Fruit fly (Drosophila melanogaster) whole organism, embryonic: ENCODE results near the gene CSN6.

ENCODE experiments used
- Ada2b ChIP-seq: fragments of 200-800 bp; sonication (Bioruptor generic); IDR thresholded peaks from 2 replicates; pipeline ENCODE4 v1.3.6; 2022; ENCODE audit warnings: missing biosample characterization, missing genetic modification characterization
- Asciz ChIP-seq: fragments of 200-800 bp; sonication (Bioruptor generic); optimal IDR thresholded peaks from 2 replicates; lab custom pipeline; 2017; ENCODE audit warnings: missing biosample characterization, mild to moderate bottlenecking, missing genetic modification characterization, missing genetic modification reagents
- CG10267 ChIP-seq: fragments of 200-800 bp; sonication (Bioruptor generic); optimal IDR thresholded peaks from 2 replicates; lab custom pipeline; 2018; ENCODE audit warnings: missing biosample characterization, mild to moderate bottlenecking, missing genetic modification characterization, moderate library complexity
- CG11247 ChIP-seq: fragments of 200-800 bp; sonication (Bioruptor generic); IDR thresholded peaks from 2 replicates; pipeline ENCODE4 v1.3.6; 2022; ENCODE audit warnings: missing biosample characterization, missing genetic modification characterization
- CG11456 ChIP-seq: fragments of 200-800 bp; sonication (Bioruptor generic); IDR thresholded peaks from 3 replicates; pipeline ENCODE4 v1.3.6; 2022; ENCODE audit warnings: missing biosample characterization, missing genetic modification characterization
- CG12071 ChIP-seq: fragments of 200-800 bp; sonication (Bioruptor generic); optimal IDR thresholded peaks from 3 replicates; lab custom pipeline; 2018; ENCODE audit warnings: missing biosample characterization, mild to moderate bottlenecking, missing genetic modification characterization
- CG12155 ChIP-seq: fragments of 200-800 bp; sonication (Bioruptor generic); optimal IDR thresholded peaks from 3 replicates; lab custom pipeline; 2016; ENCODE audit warnings: missing biosample characterization, missing genetic modification characterization
- CG13287 ChIP-seq: fragments of 200-800 bp; sonication (Bioruptor generic); IDR thresholded peaks from 2 replicates; pipeline ENCODE4 v1.3.6; 2022; ENCODE audit warnings: missing biosample characterization, missing genetic modification characterization; ENCODE audit not compliant: partially characterized antibody
- CG13894 ChIP-seq: fragments of 200-800 bp; sonication (Bioruptor generic); optimal IDR thresholded peaks from 3 replicates; lab custom pipeline; 2018; ENCODE audit warnings: missing biosample characterization, mild to moderate bottlenecking, missing genetic modification characterization, moderate library complexity
- CG14050 ChIP-seq: fragments of 200-800 bp; sonication (Bioruptor generic); IDR thresholded peaks from 3 replicates; pipeline ENCODE4 v1.3.6; 2022; ENCODE audit warnings: missing biosample characterization, missing genetic modification characterization
- CG14965 ChIP-seq: fragments of 200-800 bp; sonication (Bioruptor generic); optimal IDR thresholded peaks from 2 replicates; lab custom pipeline; 2016; ENCODE audit warnings: missing biosample characterization, missing genetic modification characterization, borderline replicate concordance
- CG16813 ChIP-seq: fragments of 200-800 bp; sonication (Bioruptor generic); IDR thresholded peaks from 3 replicates; pipeline ENCODE4 v1.3.6; 2022; ENCODE audit warnings: missing biosample characterization, missing genetic modification characterization; ENCODE audit not compliant: partially characterized antibody
- CG17359 ChIP-seq: fragments of 200-800 bp; sonication (Bioruptor generic); optimal IDR thresholded peaks from 3 replicates; lab custom pipeline; 2018; ENCODE audit warnings: missing biosample characterization, mild to moderate bottlenecking, missing genetic modification characterization, moderate library complexity
- CG1792 ChIP-seq: fragments of 200-800 bp; sonication (Bioruptor generic); optimal IDR thresholded peaks from 2 replicates; lab custom pipeline; 2016; ENCODE audit warnings: missing biosample characterization, missing genetic modification characterization
- CG18262 ChIP-seq: fragments of 200-800 bp; optimal IDR thresholded peaks from 3 replicates; lab custom pipeline; 2019; ENCODE audit warnings: missing biosample characterization, mild to moderate bottlenecking, missing genetic modification characterization, moderate library complexity
- CG18619 ChIP-seq: fragments of 200-800 bp; sonication (Bioruptor generic); optimal IDR thresholded peaks from 3 replicates; lab custom pipeline; 2017; ENCODE audit warnings: missing biosample characterization, mild to moderate bottlenecking, missing genetic modification characterization
- CG30020 ChIP-seq: fragments of 200-800 bp; optimal IDR thresholded peaks from 2 replicates; lab custom pipeline; 2019; ENCODE audit warnings: missing biosample characterization, mild to moderate bottlenecking, missing genetic modification characterization, moderate library complexity
- CG42726 ChIP-seq: fragments of 200-800 bp; sonication (Bioruptor generic); IDR thresholded peaks from 2 replicates; pipeline ENCODE4 v1.3.6; 2022; ENCODE audit warnings: missing biosample characterization, missing genetic modification characterization; ENCODE audit not compliant: partially characterized antibody
- CG4282 ChIP-seq: fragments of 200-800 bp; sonication (Bioruptor generic); optimal IDR thresholded peaks from 2 replicates; lab custom pipeline; 2016; ENCODE audit warnings: missing biosample characterization, missing genetic modification characterization
- CG4854 ChIP-seq: fragments of 200-800 bp; sonication (Bioruptor generic); optimal IDR thresholded peaks from 2 replicates; lab custom pipeline; 2016; ENCODE audit warnings: missing biosample characterization, missing genetic modification characterization, inconsistent platforms
- CG8359 ChIP-seq: fragments of 200-800 bp; sonication (Bioruptor generic); optimal IDR thresholded peaks from 2 replicates; lab custom pipeline; 2017; ENCODE audit warnings: missing biosample characterization, mild to moderate bottlenecking, missing genetic modification characterization, borderline replicate concordance
- CG9437 ChIP-seq: fragments of 200-800 bp; sonication (Bioruptor generic); optimal IDR thresholded peaks from 2 replicates; lab custom pipeline; 2018; ENCODE audit warnings: missing biosample characterization, mild to moderate bottlenecking, missing genetic modification characterization
- CG9932 ChIP-seq: fragments of 200-800 bp; sonication (Bioruptor generic); IDR thresholded peaks from 2 replicates; pipeline ENCODE4 v1.3.6; 2022; ENCODE audit warnings: missing biosample characterization, missing genetic modification characterization
- CkIIα-i1 ChIP-seq: fragments of 200-800 bp; sonication (Bioruptor generic); IDR thresholded peaks from 2 replicates; pipeline ENCODE4 v1.3.6; 2022; ENCODE audit warnings: missing biosample characterization, missing genetic modification characterization
- Dad ChIP-seq: fragments of 200-800 bp; sonication (Bioruptor generic); optimal IDR thresholded peaks from 3 replicates; lab custom pipeline; 2016; ENCODE audit warnings: missing biosample characterization, missing genetic modification characterization
- Deaf1 ChIP-seq: fragments of 200-800 bp; optimal IDR thresholded peaks from 3 replicates; lab custom pipeline; 2019; ENCODE audit warnings: missing biosample characterization, mild to moderate bottlenecking, missing genetic modification characterization, moderate library complexity
- E2f2 ChIP-seq: fragments of 200-800 bp; sonication (Bioruptor generic); IDR thresholded peaks from 2 replicates; pipeline ENCODE4 v1.3.6; 2022; ENCODE audit warnings: missing biosample characterization, missing genetic modification characterization
- Fer1 ChIP-seq: fragments of 200-800 bp; sonication (Bioruptor generic); optimal IDR thresholded peaks from 2 replicates; lab custom pipeline; 2017; ENCODE audit warnings: missing biosample characterization, mild to moderate bottlenecking, missing genetic modification characterization
- Fer3 ChIP-seq: fragments of 200-800 bp; sonication (Bioruptor generic); optimal IDR thresholded peaks from 2 replicates; lab custom pipeline; 2018; ENCODE audit warnings: missing biosample characterization, mild to moderate bottlenecking, missing genetic modification characterization, moderate library complexity
- Hand ChIP-seq: fragments of 200-800 bp; sonication (Bioruptor generic); optimal IDR thresholded peaks from 2 replicates; lab custom pipeline; 2017; ENCODE audit warnings: mild to moderate bottlenecking, missing biosample characterization, missing genetic modification reagents, missing genetic modification characterization
- HmgD ChIP-seq: fragments of 200-800 bp; sonication (Bioruptor generic); optimal IDR thresholded peaks from 3 replicates; lab custom pipeline; 2016; ENCODE audit warnings: missing biosample characterization, missing genetic modification characterization
- Lim3 ChIP-seq: fragments of 200-800 bp; sonication (Bioruptor generic); IDR thresholded peaks from 2 replicates; pipeline ENCODE4 v1.3.6; 2022; ENCODE audit warnings: missing biosample characterization, missing genetic modification characterization
- Max ChIP-seq: fragments of 200-800 bp; sonication (Bioruptor generic); optimal IDR thresholded peaks from 2 replicates; lab custom pipeline; 2016; ENCODE audit warnings: missing biosample characterization, mild to moderate bottlenecking, missing genetic modification characterization
- Oaz ChIP-seq: fragments of 200-800 bp; sonication (Bioruptor generic); IDR thresholded peaks from 2 replicates; pipeline ENCODE4 v1.3.6; 2022; ENCODE audit warnings: missing biosample characterization, missing genetic modification characterization
- Pdp1 ChIP-seq, 2 experiments: fragments of 200-800 bp; sonication (Bioruptor generic); optimal IDR thresholded peaks; 3 replicates each; lab custom pipeline; 2016; ENCODE audit warnings: missing biosample characterization in 2 of 2, missing genetic modification characterization in 2 of 2, mild to moderate bottlenecking in 1 of 2, moderate library complexity in 1 of 2
- Six4 ChIP-seq: fragments of 200-800 bp; sonication (Bioruptor generic); optimal IDR thresholded peaks from 2 replicates; lab custom pipeline; 2016; ENCODE audit warnings: missing biosample characterization, missing genetic modification characterization
- Xrp1 ChIP-seq: fragments of 200-800 bp; sonication (Bioruptor generic); IDR thresholded peaks from 2 replicates; pipeline ENCODE4 v1.3.6; 2022; ENCODE audit warnings: missing biosample characterization, missing genetic modification characterization
- YL-1 ChIP-seq: fragments of 200-800 bp; sonication (Bioruptor generic); optimal IDR thresholded peaks from 3 replicates; lab custom pipeline; 2017; ENCODE audit warnings: missing biosample characterization, mild to moderate bottlenecking, missing genetic modification characterization
- ap ChIP-seq: fragments of 200-800 bp; sonication (Bioruptor generic); IDR thresholded peaks from 2 replicates; pipeline ENCODE4 v1.3.6; 2022; ENCODE audit warnings: missing biosample characterization, missing genetic modification characterization
- bigmax ChIP-seq: fragments of 200-800 bp; sonication (Bioruptor generic); optimal IDR thresholded peaks from 2 replicates; lab custom pipeline; 2018; ENCODE audit warnings: missing biosample characterization, mild to moderate bottlenecking, missing genetic modification characterization
- cwo ChIP-seq: fragments of 200-800 bp; sonication (Bioruptor generic); optimal IDR thresholded peaks from 3 replicates; lab custom pipeline; 2017; ENCODE audit warnings: missing biosample characterization, missing genetic modification characterization, mild to moderate bottlenecking, moderate library complexity, missing genetic modification reagents
- dimm ChIP-seq: fragments of 200-800 bp; sonication (Bioruptor generic); IDR thresholded peaks from 2 replicates; pipeline ENCODE4 v1.3.6; 2022; ENCODE audit warnings: missing biosample characterization, missing genetic modification characterization
- ems ChIP-seq: fragments of 200-800 bp; sonication (Bioruptor generic); optimal IDR thresholded peaks from 3 replicates; lab custom pipeline; 2016; ENCODE audit warnings: missing biosample characterization, missing genetic modification characterization
- fru ChIP-seq: fragments of >200 bp; optimal IDR thresholded peaks from 2 replicates; lab custom pipeline; 2017
- jumu ChIP-seq: fragments of 200-800 bp; sonication (Bioruptor generic); optimal IDR thresholded peaks from 3 replicates; lab custom pipeline; 2016; ENCODE audit warnings: missing biosample characterization, missing genetic modification characterization
- slou ChIP-seq: fragments of 200-800 bp; sonication (Bioruptor generic); optimal IDR thresholded peaks from 3 replicates; lab custom pipeline; 2016; ENCODE audit warnings: missing biosample characterization, missing genetic modification characterization
- sr ChIP-seq: fragments of 200-800 bp; sonication (Bioruptor generic); IDR thresholded peaks from 3 replicates; pipeline ENCODE4 v1.3.6; 2022; ENCODE audit warnings: missing biosample characterization, missing genetic modification characterization
- tio ChIP-seq: fragments of 200-800 bp; sonication (Bioruptor generic); optimal IDR thresholded peaks from 2 replicates; lab custom pipeline; 2017; ENCODE audit warnings: missing biosample characterization, missing genetic modification characterization, inconsistent platforms
- trem ChIP-seq: fragments of 200-800 bp; optimal IDR thresholded peaks from 3 replicates; lab custom pipeline; 2019; ENCODE audit warnings: missing biosample characterization, mild to moderate bottlenecking, missing genetic modification characterization, moderate library complexity
- tx ChIP-seq: fragments of 200-800 bp; sonication (Bioruptor generic); optimal IDR thresholded peaks from 2 replicates; lab custom pipeline; 2016; ENCODE audit warnings: missing biosample characterization, missing genetic modification characterization
- usp ChIP-seq: fragments of >200 bp; optimal IDR thresholded peaks from 2 replicates; lab custom pipeline; 2017; ENCODE audit warnings: missing biosample characterization, missing genetic modification characterization
- vfl ChIP-seq: fragments of 200-800 bp; sonication (Bioruptor generic); optimal IDR thresholded peaks from 2 replicates; lab custom pipeline; 2016; ENCODE audit warnings: missing biosample characterization, missing genetic modification characterization

The CSN6 gene

dm6 chr3R:22547585-22548022 lies 33.0 kb upstream of the CSN6 start, which contains the start of gene AdipoR (continued):
- no peak for TF ChIP-seq CG8359 (GFP tag; lab: Kevin White, UChicago)
- no peak for TF ChIP-seq CG12071 (GFP tag; lab: Kevin White, UChicago)
- no peak for TF ChIP-seq sr (GFP tag; lab: Robert Waterston, UW)
- TF ChIP-seq CG9932 (GFP tag; lab: Robert Waterston, UW): peak; percentile 20; the same call in 1 of the 2 replicates
- no peak for TF ChIP-seq Dad
- no peak for TF ChIP-seq CG16813
- peak; percentile 99 for TF ChIP-seq E2f2 (GFP tag; lab: Robert Waterston, UW)
- no peak for TF ChIP-seq CG18619
- peak; percentile 77 for TF ChIP-seq trem
- no peak for TF ChIP-seq Six4 (GFP tag; lab: Kevin White, UChicago)
- no peak for TF ChIP-seq Max
- no peak for TF ChIP-seq CG11247 (GFP tag; lab: Robert Waterston, UW)
- TF ChIP-seq Fer1 (GFP tag; lab: Kevin White, UChicago): peak; percentile 39
- TF ChIP-seq cwo: no peak
- TF ChIP-seq CG14050 (GFP tag; lab: Robert Waterston, UW): no peak
- TF ChIP-seq tio (GFP tag; lab: Kevin White, UChicago): no peak
- peak; percentile 23; the same call in 1 of the 2 replicates for TF ChIP-seq Xrp1
- peak; percentile 38 for TF ChIP-seq CG9437 (GFP tag; lab: Kevin White, UChicago)
- no peak for TF ChIP-seq CG11456 (GFP tag; lab: Robert Waterston, UW)
- no peak for TF ChIP-seq bigmax (GFP tag; lab: Kevin White, UChicago)
- no peak for TF ChIP-seq Lim3
- no peak for TF ChIP-seq ems (GFP tag; lab: Kevin White, UChicago)
- peak; percentile 92 for TF ChIP-seq YL-1 (GFP tag; lab: Kevin White, UChicago)
- no peak for TF ChIP-seq usp (GFP tag; lab: Kevin White, UChicago)
- no peak for TF ChIP-seq Hand (GFP tag; lab: Kevin White, UChicago)
- no peak for TF ChIP-seq dimm (GFP tag; lab: Robert Waterston, UW)
- peak; percentile 56 for TF ChIP-seq CG10267
- no peak for TF ChIP-seq CG14965 (GFP tag; lab: Kevin White, UChicago)
- no peak for TF ChIP-seq CG18262
- TF ChIP-seq CG12155: peak; percentile 34
- TF ChIP-seq ap (GFP tag; lab: Robert Waterston, UW): no peak
- TF ChIP-seq Fer3: no peak
- no peak for TF ChIP-seq jumu (GFP tag; lab: Kevin White, UChicago)
- no peak for TF ChIP-seq tx (GFP tag; lab: Kevin White, UChicago)
- no peak for TF ChIP-seq CG42726 (GFP tag; lab: Robert Waterston, UW)
- TF ChIP-seq Asciz (GFP tag; lab: Kevin White, UChicago): no peak
- TF ChIP-seq CG30020 (tag; lab: Kevin White, UChicago): no peak
- TF ChIP-seq CG1792 (GFP tag; lab: Kevin White, UChicago): no peak
- no peak for TF ChIP-seq CkIIα-i1 (GFP tag; lab: Robert Waterston, UW)
- TF ChIP-seq CG13894 (tag; lab: Kevin White, UChicago): no peak
- no peak for TF ChIP-seq CG4854 (GFP tag; lab: Kevin White, UChicago)
- peak; percentile 26 for TF ChIP-seq CG4282
- TF ChIP-seq CG13287 (GFP tag; lab: Robert Waterston, UW): peak; percentile 54
- no peak for TF ChIP-seq Oaz (GFP tag; lab: Robert Waterston, UW)
- TF ChIP-seq Ada2b (GFP tag; lab: Robert Waterston, UW): no peak
- TF ChIP-seq slou (GFP tag; lab: Kevin White, UChicago): no peak
- peak in 1 of 2 experiments; percentile 5 for TF ChIP-seq Pdp1 (GFP tag; optimal IDR thresholded peaks at IDR 0.05; lab: Kevin White, UChicago)
- TF ChIP-seq HmgD (GFP tag; lab: Kevin White, UChicago): peak; percentile 33
- TF ChIP-seq vfl (GFP tag; lab: Kevin White, UChicago): no peak
- no peak for TF ChIP-seq fru (lab: Kevin White, UChicago)
- TF ChIP-seq CG17359 (tag; lab: Kevin White, UChicago): no peak
- TF ChIP-seq Deaf1: peak; percentile 44
